Worm (Caenorhabditis elegans) whole organism, L4/young adult: ENCODE results near the gene set-31.
A peak's percentile ranks its signal among the peaks of the same experiment; 100 is the strongest.

Source experiments
- W03F9.2 ChIP-seq: fragments of 150-350 bp; optimal IDR thresholded peaks from 2 replicates; lab custom pipeline; 2014; ENCODE audit warnings: missing biosample characterization, missing genetic modification characterization
- dao-5 ChIP-seq: sonication (generic microtip); optimal IDR thresholded peaks from 2 replicates; lab custom pipeline; 2016; ENCODE audit warnings: missing genotype, missing genetic modification characterization, moderate library complexity, missing compliant biosample characterization
- him-1 ChIP-seq: sonication (generic microtip); optimal IDR thresholded peaks from 2 replicates; lab custom pipeline; 2016; ENCODE audit warnings: missing genotype, missing genetic modification reagents, missing genetic modification characterization, missing compliant biosample characterization

Gene set-31

DNA sequence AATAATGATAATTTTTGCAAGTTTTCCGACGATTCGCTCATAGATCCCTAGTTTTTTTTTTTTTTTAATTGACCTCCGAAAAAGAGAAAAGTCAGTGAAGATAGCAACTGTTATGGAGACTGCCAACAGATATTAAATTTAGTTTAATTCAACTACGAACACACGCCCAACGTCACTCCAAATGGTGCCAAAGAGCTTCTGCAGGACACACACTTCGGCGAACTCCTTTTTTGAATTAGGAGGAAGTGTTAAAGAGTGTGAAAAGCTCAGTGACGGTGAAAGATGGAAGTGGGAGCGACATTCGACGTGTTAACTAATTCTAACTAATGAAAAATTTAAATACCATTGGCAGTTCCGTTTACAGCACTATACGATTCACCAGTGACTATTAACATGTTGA, 5.7 kb upstream of the set-31 start:
- no peak for TF ChIP-seq him-1
- TF ChIP-seq W03F9.2 (tag; lab: Kevin White, UChicago), result no peak
- TF ChIP-seq dao-5 (tag; lab: Kevin White, UChicago), result no peak

DNA sequence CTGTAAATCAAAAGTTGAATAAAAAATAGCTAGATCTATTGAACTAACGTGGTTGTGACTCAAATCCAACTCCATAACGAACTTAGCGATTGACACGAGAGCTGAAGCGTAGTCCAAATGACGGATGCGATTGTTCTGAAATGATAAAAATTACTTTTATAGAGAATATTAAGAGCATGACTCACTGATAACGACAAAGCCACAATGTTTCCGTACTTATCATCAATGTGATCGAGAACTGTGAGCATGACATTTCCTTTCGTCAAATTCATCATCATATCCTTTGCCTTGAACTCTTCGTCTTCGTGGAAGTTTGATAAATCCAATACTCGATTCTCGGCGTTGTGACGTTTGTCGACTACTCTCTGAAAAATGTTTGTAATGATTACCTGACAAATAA, 3.7 kb upstream of the set-31 start:
- TF ChIP-seq him-1 (no peak), dao-5 (tag; lab: Kevin White, UChicago) (no peak), W03F9.2 (tag; lab: Kevin White, UChicago) (no peak)

DNA sequence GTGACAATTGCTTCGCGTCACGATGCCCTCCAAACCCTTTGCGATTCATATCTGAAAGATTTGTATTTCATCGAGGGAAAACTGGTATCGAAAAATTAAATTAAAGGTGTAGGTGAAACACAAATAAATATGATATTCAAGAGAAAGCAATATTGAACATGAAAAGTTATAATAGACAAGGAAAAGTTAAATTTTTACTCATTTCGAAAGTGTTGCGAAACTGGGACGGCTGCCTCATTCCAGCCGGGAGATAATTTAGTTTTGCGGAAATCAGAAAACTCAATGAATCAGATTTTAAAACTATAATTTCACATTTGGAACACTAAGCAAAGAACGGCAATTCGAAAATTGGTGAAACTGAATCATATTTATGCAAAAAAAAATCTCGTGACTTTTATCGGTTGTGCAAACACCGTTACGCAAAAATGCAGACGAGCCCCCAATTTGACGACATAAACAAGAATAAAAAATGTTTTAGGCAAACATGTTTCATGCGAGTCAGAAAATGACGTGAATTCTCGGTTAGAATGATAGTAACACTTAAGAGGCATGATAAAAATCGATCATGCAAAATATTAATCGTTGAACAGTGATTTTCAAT, 2.6 kb upstream of the set-31 start, which contains the start of the genes nxf-1 and C15H11.11:
Gene nxf-1, minus strand, starts transcription at position 51 of the 601 bp plus-strand sequence.
Gene C15H11.11, plus strand, starts transcription at position 536 of the 601 bp plus-strand sequence.
- TF ChIP-seq W03F9.2 (tag; lab: Kevin White, UChicago), result peak; percentile 68
- no peak for TF ChIP-seq dao-5 (tag; lab: Kevin White, UChicago)

DNA sequence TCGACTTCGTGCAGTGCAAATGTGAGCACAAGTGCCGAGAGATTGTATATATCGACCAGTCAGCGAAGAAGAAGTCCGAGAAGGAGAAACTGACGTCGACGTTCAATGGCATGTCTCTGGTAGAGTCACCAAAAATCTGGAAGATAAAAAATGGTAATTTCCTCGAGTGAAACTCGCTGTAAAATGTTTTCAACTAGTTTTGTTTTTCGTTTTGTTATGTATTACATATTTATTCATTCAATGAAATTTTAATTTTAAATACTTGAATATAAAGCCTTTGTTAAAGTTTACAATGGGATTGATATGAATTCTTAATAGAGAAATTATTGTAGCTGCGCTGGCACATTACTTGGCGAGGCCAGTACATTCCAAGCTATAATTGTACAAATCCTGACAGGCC, 2.2 kb downstream of the set-31 start:
- TF ChIP-seq him-1, result no peak
- no peak for TF ChIP-seq W03F9.2 (tag; lab: Kevin White, UChicago)
- TF ChIP-seq dao-5 (tag; lab: Kevin White, UChicago), result no peak

DNA sequence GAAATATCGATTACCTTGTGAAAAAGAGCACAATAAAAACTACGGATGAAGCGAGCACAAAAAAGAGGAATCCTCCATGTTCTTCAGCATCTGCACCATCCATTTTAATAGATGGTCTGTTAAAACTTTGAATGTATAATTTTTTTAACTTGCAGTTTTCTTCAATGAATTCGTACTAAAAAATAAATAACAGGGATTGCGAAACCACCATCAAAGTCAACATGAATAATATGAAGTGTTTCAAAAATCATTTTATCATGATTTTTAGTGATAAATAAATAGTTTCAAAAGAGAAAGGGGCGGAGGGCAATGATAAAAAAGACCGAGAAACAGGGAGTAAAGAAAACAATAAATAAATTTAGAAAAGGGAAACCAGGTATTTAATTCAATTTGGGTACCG, 3.6 kb downstream of the set-31 start, which contains the start of gene dhs-22:
Gene dhs-22, minus strand, starts transcription at position 116 of the 400 bp plus-strand sequence.
- TF ChIP-seq W03F9.2 (tag; lab: Kevin White, UChicago) (no peak), him-1 (no peak), dao-5 (tag; lab: Kevin White, UChicago) (no peak)

DNA sequence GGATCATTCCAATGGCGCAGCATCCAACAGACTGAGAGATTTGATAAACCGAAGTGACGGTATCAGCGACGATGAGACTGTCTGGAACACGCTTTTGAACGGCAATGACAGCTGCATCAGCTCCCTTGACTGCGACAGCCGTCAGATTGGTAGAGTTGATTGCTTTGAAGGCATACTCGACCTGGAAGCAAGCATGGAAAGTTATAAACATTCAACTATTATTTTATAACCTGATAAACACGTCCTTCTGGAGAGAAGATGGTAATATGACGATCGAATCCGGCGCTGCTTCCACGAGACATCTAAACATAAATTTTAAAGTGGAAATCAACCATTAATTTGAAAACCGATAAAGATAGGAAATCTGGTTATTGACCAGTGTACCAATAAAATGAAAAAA, 4.6 kb downstream of the set-31 start, which contains the start of gene pas-1:
Gene pas-1, minus strand, starts transcription at position 302 of the 400 bp plus-strand sequence.
- no peak for TF ChIP-seq W03F9.2 (tag; lab: Kevin White, UChicago)
- TF ChIP-seq him-1, result no peak
- TF ChIP-seq dao-5 (tag; lab: Kevin White, UChicago), result no peak

DNA sequence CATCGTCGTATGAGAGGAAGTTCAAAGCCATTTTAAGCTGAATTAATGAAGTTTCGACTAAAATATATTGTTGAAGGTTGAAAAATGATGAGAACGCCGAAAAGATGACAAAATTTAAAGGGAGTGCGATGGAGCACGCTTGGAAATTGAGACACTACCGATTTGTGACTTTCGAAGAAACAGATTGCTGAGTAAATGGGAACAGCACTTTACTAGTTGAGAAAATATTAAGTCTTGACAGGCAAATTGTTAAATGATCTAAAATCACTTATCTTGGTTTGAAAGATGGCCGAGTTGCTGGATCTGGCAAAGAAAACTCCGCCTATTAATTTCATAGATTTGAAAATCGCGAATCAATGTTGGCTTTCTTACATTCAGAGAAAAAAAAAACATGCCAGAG, 5.6 kb downstream of the set-31 start, which contains the start of gene rpoa-12:
Gene rpoa-12, minus strand, starts transcription at position 37 of the 400 bp plus-strand sequence.
- TF ChIP-seq W03F9.2 (tag; lab: Kevin White, UChicago), result no peak
- TF ChIP-seq dao-5 (tag; lab: Kevin White, UChicago), result no peak
- no peak for TF ChIP-seq him-1

DNA sequence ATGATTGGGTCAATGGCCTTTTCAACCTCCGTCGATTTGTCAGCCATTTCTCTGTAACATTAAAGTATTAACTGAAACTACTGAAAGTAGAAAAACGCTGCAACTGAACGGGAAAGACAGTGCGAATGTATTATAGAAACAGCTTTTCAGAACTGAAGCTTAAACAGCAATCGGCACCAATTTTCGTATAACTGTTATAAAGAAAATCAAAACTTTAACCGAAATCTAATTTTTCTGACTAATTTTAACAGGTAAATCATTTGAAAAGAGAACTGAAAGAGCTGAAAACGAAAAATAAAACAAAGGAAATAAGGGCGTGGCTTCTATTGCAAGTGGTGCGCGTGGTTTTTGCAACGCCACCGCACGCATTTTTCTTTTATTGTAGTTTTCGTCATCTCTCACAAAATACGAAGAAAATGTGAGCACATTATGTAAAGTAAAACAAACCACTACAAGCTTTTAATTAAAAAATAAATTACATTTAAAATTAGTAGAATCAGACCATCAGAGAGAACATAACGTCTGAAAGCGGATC, 7.3 kb downstream of the set-31 start, which contains the start of gene rrsr-1:
Gene rrsr-1, minus strand, starts transcription at position 51 of the 535 bp plus-strand sequence.
- no peak for TF ChIP-seq dao-5 (tag; lab: Kevin White, UChicago)
- TF ChIP-seq W03F9.2 (tag; lab: Kevin White, UChicago), result no peak
- no peak for TF ChIP-seq him-1

DNA sequence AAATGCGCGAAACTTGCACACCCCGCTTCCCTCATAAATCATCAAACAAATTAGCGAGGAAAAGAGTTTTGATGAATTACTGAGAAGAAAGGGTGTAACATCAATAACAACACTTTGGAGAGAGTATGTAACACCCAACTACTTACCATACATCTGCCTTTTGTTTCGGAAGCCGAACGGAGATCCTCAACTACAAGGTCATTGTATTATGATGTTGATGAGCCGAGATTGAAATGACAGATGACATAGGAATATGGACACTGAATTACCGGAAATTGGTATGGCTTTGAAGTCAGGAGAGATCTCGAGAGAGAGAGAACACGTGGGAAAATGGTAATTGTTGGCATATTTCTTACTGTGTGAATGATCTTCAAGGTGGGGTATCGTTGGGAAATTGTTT, 8.3 kb downstream of the set-31 start:
- TF ChIP-seq W03F9.2 (tag; lab: Kevin White, UChicago), result no peak

DNA sequence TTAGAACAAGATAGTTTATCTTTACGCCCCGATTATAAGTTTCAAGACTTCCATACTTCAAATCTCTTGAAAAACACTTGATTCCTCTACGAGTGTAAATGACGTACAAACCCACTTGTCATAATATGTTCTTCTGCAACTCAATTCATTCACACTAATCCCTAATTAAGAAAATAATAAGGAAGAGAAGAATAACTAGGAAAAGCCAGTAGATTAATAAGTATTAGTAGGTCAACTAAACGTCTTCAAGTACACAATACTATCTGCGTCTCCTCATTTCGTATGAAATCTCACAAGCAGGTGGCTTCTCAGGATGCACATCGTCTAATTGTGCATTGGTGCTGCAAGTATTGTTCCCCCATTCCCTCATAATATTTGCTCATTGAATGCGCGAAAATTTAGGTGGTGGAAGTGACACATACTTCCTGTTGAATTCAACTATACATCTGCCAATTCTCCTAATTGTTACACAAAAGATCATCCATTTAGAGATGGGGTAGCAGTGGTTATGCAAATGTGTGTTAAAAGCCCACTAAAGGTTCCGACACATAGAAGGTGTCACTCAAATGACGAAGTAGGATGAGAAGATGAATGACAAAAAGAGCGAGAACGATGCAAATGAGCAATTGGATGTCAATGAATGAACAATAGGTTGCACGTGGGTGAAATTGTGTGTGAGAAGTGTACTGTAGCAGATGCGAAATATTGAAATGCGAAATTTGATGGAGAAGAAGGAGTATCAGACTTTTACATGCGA, 9.5 kb downstream of the set-31 start:
- TF ChIP-seq W03F9.2 (tag; lab: Kevin White, UChicago) (no peak), dao-5 (tag; lab: Kevin White, UChicago) (no peak), him-1 (no peak)

DNA sequence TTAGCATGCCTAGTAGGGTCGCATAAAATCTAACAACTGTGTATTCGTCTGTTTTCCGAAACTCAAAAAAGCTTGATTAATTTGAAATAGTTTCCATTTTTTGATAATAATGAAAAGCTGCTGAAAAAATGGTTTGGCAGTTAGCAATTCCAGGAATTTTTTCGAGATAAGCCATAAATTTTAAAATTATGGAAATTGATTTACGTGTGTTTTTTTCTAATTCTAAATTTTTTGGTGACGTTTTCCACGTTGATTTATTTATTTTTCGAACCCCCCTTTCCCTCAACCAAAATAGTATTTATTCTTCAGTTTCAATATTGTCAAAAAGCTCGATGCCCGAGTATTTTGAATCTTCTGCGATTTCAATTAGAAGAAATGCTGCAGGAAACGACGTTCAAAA, 11.2 kb downstream of the set-31 start, which contains the start of gene F23B12.1:
Gene F23B12.1, plus strand, starts transcription at position 301 of the 400 bp plus-strand sequence.
- TF ChIP-seq him-1, result no peak
- TF ChIP-seq W03F9.2 (tag; lab: Kevin White, UChicago), result no peak
- TF ChIP-seq dao-5 (tag; lab: Kevin White, UChicago), result no peak

DNA sequence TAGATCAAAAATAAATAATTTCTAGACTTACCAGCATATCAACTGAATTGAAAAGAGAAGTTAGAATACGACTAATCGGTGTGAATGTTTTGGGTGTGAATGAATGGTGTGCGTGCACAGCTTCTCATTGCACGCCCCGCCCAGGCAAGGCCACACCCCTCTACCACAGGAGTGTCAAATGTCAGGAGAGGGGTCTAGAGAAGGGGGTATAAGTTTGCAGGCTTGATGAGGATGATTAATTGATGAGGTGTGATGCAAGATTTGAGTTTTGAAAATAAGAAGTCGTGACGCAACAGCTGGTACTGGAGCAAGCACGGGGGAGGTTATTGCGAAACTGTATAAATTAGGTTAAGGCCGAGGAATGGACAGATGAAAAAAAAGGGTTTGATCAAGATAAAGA, 14.6 kb downstream of the set-31 start, which contains the start of gene egl-1:
Gene egl-1, minus strand, starts transcription at position 101 of the 400 bp plus-strand sequence.
- TF ChIP-seq dao-5 (tag; lab: Kevin White, UChicago) (no peak), W03F9.2 (tag; lab: Kevin White, UChicago) (no peak), him-1 (no peak)

DNA sequence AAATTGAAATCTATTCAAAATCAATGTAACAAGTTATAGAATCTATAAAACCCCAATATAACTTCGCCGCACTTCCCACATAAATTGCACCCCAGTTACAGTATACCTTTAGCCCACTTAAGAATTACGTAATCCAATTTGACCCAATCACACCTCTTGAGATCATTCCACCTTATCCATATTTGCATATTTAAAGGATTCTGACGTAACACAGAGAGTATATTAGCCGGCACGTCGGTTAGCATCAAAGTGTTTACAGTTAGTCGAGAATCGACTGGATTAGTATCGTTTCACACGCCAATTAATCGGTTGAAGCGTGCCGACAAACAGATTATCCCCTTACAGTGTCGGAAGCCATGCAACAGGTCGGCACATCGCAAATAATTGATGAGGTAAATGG, 15.9 kb downstream of the set-31 start:
- TF ChIP-seq him-1 (no peak), dao-5 (tag; lab: Kevin White, UChicago) (no peak), W03F9.2 (tag; lab: Kevin White, UChicago) (no peak)

DNA sequence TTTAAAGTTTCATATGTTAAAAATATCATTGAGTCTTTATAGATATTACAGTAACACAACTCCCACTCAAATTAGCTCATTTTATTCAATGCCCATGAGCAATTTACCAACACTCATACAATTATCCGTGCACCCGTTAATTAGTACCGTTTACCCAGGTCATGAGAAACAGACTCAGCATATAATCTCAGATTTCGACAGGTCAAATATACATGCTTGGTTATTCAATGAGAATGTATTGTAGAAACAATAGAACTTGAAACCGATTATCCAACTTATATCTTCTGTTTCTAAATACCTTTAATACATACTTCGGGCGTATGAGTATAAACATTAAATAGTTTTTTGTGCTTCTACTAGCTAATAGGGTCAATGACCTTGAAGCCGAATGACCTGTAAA, 18.5 kb downstream of the set-31 start:
- TF ChIP-seq W03F9.2 (tag; lab: Kevin White, UChicago) (no peak), dao-5 (tag; lab: Kevin White, UChicago) (no peak), him-1 (no peak)
